Worm (Caenorhabditis elegans): ENCODE measurements around the gene F09E5.16.

The F09E5.16 gene

DNA sequence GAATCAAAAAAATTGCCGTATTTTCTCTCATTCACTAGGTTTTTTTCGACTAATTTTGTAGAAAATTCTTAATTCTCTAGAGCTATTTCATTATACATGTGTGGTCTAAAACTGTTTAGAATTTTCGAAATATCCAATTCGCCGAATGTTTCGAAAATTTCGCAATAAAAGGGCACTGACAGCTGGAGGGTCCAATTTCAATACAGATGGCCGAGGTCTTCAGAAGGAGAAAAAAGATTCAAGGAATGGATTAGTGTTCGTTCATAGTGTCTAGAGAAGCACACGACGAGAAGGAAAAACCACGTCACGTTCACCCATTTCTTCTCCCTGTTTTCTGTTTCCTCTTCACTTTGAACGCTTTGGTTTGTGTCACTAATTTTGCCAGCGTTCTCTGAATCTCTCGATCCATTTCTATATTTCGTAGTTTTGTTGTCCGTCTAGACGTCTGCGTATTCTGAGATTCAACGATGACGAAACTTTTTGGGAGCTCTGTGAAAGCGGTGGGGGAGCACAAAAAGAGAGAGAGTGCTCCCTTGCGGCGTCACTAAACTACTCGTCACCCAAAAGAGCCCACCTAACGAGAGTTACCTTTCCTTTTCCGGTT is 39.4 kb downstream of the F09E5.16 start:
- no peak for TF ChIP-seq unc-62 (GFP tag; optimal IDR thresholded peaks at IDR 0.05)

DNA sequence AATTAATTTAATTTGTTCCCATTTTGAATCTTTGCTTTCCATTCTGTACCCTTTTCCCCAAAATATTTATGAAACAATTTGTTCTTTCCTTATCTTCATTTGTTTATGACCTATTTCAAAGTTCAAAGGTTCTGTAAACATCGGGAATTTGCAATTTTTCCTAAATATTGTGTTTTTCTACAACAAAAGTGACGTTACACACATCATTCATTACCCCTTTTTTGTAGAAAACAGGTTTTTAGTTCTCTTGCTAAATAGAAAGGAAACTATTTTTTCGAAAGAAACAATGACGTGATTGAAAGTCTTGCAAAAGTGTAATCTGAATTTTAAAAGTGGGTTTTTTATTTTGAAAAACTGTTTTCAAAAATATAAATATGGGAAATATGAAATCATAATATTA is 40.9 kb downstream of the F09E5.16 start:
- TF ChIP-seq unc-62 (GFP tag; optimal IDR thresholded peaks at IDR 0.05), result no peak

DNA sequence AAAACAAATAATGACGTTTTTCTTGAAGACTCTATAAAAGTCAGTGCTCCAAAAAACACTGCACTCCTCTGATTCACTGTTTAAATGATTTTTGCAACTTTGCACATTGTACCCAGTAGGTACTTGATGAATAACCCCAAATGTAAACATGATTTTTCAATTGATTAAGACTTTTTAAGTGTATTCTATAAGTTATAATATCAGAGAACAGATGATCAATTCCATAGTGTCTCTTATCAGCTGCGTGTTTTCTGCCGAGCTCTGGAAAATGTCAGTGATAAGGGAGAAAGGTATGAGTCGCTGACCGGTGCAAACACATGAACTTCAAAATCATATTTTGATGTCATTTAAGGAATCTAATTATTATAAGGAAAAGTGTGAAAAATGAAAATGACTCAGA is 41.8 kb downstream of the F09E5.16 start:
- TF ChIP-seq unc-62 (GFP tag; optimal IDR thresholded peaks at IDR 0.05), result no peak

DNA sequence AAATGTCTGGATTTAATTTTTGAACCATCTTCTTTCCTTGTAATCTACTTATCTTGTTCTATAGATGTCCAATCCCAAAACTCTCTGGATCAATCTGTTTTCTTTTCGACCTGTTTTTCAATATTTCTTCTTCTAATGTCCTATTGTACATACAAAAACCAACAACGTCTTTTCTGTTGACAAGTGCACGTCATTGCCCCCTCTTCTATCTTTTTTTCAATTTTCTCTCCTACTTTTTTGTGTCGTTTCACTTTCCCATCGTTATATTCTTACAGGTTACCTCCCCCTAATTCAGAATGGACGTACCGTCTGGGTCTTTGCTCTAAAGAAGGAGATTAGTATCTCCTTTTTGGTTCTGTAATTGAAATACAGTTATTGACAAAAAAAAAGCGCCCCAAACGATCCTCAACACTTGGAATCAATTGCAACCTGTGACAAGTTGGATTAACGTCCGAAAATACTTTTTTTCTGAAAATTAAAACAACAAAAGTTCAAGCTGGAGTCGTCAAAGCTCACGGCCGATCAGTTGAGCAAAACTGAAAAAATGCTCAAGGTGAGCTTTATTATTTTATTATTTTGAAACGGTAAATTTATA is 42.7 kb downstream of the F09E5.16 start, which contains the start of gene vhp-1:
Gene vhp-1, plus strand, starts transcription at position 545 of the 595 bp plus-strand sequence.
- no peak for TF ChIP-seq unc-62 (GFP tag; optimal IDR thresholded peaks at IDR 0.05)

DNA sequence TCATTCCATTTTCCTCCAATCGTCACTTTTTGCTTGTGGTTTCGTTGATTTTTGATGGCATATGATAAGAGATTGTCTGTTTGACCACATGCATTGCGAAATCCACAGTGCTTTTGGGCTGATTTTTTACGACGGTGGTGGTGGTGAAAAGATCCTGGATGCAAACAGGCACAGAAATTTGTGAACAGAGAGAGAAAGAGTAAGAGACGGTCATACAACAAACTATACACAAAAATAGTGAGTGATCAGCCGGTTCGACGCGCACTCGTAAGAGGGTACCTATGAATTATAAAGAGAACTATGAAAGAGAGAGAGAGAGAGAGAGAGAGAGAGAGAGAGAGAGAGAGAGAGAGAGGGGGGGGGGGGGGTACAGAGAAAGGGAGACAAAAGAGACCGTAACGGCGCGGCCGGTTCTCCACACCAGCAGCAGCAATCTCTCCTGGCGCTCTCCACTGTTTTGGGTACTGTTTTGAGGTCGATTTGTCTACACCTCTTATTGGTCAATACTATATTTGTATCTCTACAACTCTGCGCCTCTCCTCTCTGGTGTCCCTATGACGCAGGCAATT is 43.7 kb downstream of the F09E5.16 start:
- no peak for TF ChIP-seq unc-62 (GFP tag; optimal IDR thresholded peaks at IDR 0.05)

DNA sequence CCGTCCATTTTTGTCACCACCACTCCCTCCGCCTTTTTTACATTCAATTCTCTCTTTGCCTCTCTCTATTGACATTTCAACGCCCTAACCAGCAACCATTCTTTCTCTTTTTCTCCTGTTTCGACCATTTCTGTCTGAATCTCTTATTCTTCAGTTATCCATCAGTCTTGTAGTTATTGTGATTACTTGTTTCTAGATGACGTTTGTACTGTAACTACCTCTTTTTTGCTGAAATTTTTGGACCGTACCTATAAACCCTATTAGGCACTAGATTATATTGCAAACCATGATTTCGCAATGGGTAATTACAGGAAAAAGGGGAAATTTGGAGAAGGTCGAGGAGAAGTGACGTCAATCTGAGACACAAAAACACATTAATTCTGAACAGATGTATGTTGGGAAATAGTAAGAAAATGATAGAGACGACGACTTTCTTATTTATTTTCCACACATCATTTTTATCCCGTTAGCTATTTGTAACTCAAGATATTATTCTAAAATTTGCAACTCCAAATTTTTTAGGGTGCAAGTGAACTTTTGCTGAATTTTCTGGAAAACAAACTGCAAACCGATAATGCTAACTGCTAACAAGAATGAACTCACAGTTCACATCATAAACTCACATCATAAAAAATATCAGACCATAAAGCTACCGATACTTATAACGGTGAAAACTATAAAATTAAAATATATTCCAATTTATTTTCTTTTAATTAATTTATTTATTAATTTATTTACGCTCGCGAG is 45.2 kb downstream of the F09E5.16 start:
- no peak for TF ChIP-seq unc-62 (GFP tag; optimal IDR thresholded peaks at IDR 0.05)

Measured in whole organism, dauer.